Worm (Caenorhabditis elegans) whole organism, mixed stage, embryonic: ENCODE results near the gene F13A7.7.

Experiments used
- M03D4.4 ChIP-seq: sonication (generic microtip); optimal IDR thresholded peaks from 2 replicates; lab custom pipeline; 2017; ENCODE audit warnings: mild to moderate bottlenecking, missing genetic modification characterization, missing compliant biosample characterization
- bed-3 ChIP-seq: fragments of 200-800 bp; sonication (Bioruptor generic); optimal IDR thresholded peaks from 3 replicates; lab custom pipeline; 2018; ENCODE audit warnings: mild to moderate bottlenecking, missing genetic modification characterization, moderate library complexity, missing compliant biosample characterization
- blmp-1 ChIP-seq: fragments of 150-350 bp; optimal IDR thresholded peaks from 2 replicates; lab custom pipeline; 2014; ENCODE audit warnings: missing biosample characterization, missing genetic modification characterization
- ceh-39 ChIP-seq: fragments of 150-350 bp; optimal IDR thresholded peaks from 2 replicates; lab custom pipeline; 2014; ENCODE audit warnings: missing biosample characterization, missing genetic modification characterization
- ceh-43 ChIP-seq: fragments of 200-800 bp; sonication (Bioruptor generic); optimal IDR thresholded peaks from 2 replicates; lab custom pipeline; 2018; ENCODE audit warnings: mild to moderate bottlenecking, missing genetic modification characterization, moderate library complexity, missing compliant biosample characterization
- ceh-83 ChIP-seq: fragments of 200-800 bp; sonication (Bioruptor generic); optimal IDR thresholded peaks from 2 replicates; lab custom pipeline; 2018; ENCODE audit warnings: mild to moderate bottlenecking, missing genetic modification characterization, missing compliant biosample characterization
- ces-1 ChIP-seq: fragments of 150-350 bp; optimal IDR thresholded peaks from 2 replicates; lab custom pipeline; 2014; ENCODE audit warnings: missing biosample characterization, missing genetic modification reagents, missing genetic modification characterization
- cnd-1 ChIP-seq: fragments of 200-800 bp; sonication (Bioruptor generic); optimal IDR thresholded peaks from 2 replicates; lab custom pipeline; 2018; ENCODE audit warnings: mild to moderate bottlenecking, missing genetic modification characterization, missing compliant biosample characterization
- drap-1 ChIP-seq: fragments of 200-800 bp; sonication (Bioruptor generic); optimal IDR thresholded peaks from 3 replicates; lab custom pipeline; 2018; ENCODE audit warnings: mild to moderate bottlenecking, missing genetic modification characterization, missing compliant biosample characterization
- elt-3 ChIP-seq: fragments of 150-350 bp; optimal IDR thresholded peaks from 2 replicates; lab custom pipeline; 2014; ENCODE audit warnings: missing biosample characterization, missing genetic modification characterization
- flh-1 ChIP-seq: fragments of 200-800 bp; sonication (Bioruptor generic); optimal IDR thresholded peaks from 2 replicates; lab custom pipeline; 2018; ENCODE audit warnings: mild to moderate bottlenecking, missing genetic modification characterization, moderate library complexity, missing compliant biosample characterization
- ham-2 ChIP-seq: fragments of 200-800 bp; sonication (Bioruptor generic); optimal IDR thresholded peaks from 2 replicates; lab custom pipeline; 2018; ENCODE audit warnings: mild to moderate bottlenecking, missing genetic modification characterization, missing compliant biosample characterization
- lin-13 ChIP-seq: fragments of 150-350 bp; optimal IDR thresholded peaks from 2 replicates; lab custom pipeline; 2014; ENCODE audit warnings: missing biosample characterization, missing genetic modification characterization
- lin-32 ChIP-seq: fragments of 200-800 bp; sonication (Bioruptor generic); optimal IDR thresholded peaks from 2 replicates; lab custom pipeline; 2018; ENCODE audit warnings: mild to moderate bottlenecking, missing genetic modification characterization, missing compliant biosample characterization
- lsy-2 ChIP-seq: fragments of 150-350 bp; optimal IDR thresholded peaks from 2 replicates; lab custom pipeline; 2014; ENCODE audit warnings: missing biosample characterization, missing genetic modification characterization
- mab-5 ChIP-seq: fragments of 150-350 bp; optimal IDR thresholded peaks from 2 replicates; lab custom pipeline; 2014; ENCODE audit warnings: missing biosample characterization, missing genetic modification characterization
- mep-1 ChIP-seq: fragments of 150-350 bp; optimal IDR thresholded peaks from 2 replicates; lab custom pipeline; 2017; ENCODE audit warnings: missing biosample characterization, missing genetic modification reagents, missing genetic modification characterization, inconsistent platforms
- mls-2 ChIP-seq: sonication (generic microtip); optimal IDR thresholded peaks from 2 replicates; lab custom pipeline; 2016; ENCODE audit warnings: mild to moderate bottlenecking, missing genetic modification characterization, moderate library complexity, missing compliant biosample characterization
- nhr-12 ChIP-seq: fragments of 150-350 bp; optimal IDR thresholded peaks from 2 replicates; lab custom pipeline; 2014; ENCODE audit warnings: missing biosample characterization, missing genetic modification characterization
- nhr-2 ChIP-seq: fragments of 150-350 bp; optimal IDR thresholded peaks from 2 replicates; lab custom pipeline; 2014; ENCODE audit warnings: missing biosample characterization, missing genetic modification characterization
- nhr-237 ChIP-seq: fragments of 150-350 bp; optimal IDR thresholded peaks from 2 replicates; lab custom pipeline; 2014; ENCODE audit warnings: missing biosample characterization, missing genetic modification characterization
- nhr-28 ChIP-seq: fragments of 150-350 bp; optimal IDR thresholded peaks from 2 replicates; lab custom pipeline; 2014; ENCODE audit warnings: missing biosample characterization, missing genetic modification characterization
- nhr-76 ChIP-seq: sonication (generic microtip); optimal IDR thresholded peaks from 2 replicates; lab custom pipeline; 2017; ENCODE audit warnings: missing biosample characterization, missing genetic modification characterization
- pha-4 ChIP-seq: fragments of 150-350 bp; optimal IDR thresholded peaks from 2 replicates; lab custom pipeline; 2018; ENCODE audit warnings: missing biosample characterization, missing genetic modification reagents, missing genetic modification characterization
- sem-2 ChIP-seq: fragments of 200-800 bp; sonication (Bioruptor generic); optimal IDR thresholded peaks from 2 replicates; lab custom pipeline; 2018; ENCODE audit warnings: mild to moderate bottlenecking, missing genetic modification characterization, missing compliant biosample characterization
- snpc-4 ChIP-seq: fragments of 150-350 bp; optimal IDR thresholded peaks from 2 replicates; lab custom pipeline; 2014; ENCODE audit warnings: missing biosample characterization, missing genetic modification characterization
- sptf-1 ChIP-seq: sonication (generic microtip); optimal IDR thresholded peaks from 2 replicates; lab custom pipeline; 2017; ENCODE audit warnings: mild to moderate bottlenecking, missing genetic modification characterization, moderate library complexity, missing compliant biosample characterization
- tbx-8 ChIP-seq: fragments of 200-800 bp; sonication (Bioruptor generic); optimal IDR thresholded peaks from 2 replicates; lab custom pipeline; 2018; ENCODE audit warnings: mild to moderate bottlenecking, missing genetic modification characterization, moderate library complexity, missing compliant biosample characterization
- unc-120 ChIP-seq: sonication (generic microtip); optimal IDR thresholded peaks from 2 replicates; lab custom pipeline; 2017; ENCODE audit warnings: missing genetic modification characterization, missing compliant biosample characterization; ENCODE audit not compliant: poor library complexity, severe bottlenecking
- unc-39 ChIP-seq: fragments of 150-350 bp; optimal IDR thresholded peaks from 2 replicates; lab custom pipeline; 2014; ENCODE audit warnings: missing biosample characterization, missing genetic modification characterization
- unc-62 ChIP-seq: fragments of 150-350 bp; optimal IDR thresholded peaks from 2 replicates; lab custom pipeline; 2014; ENCODE audit warnings: missing biosample characterization, missing genetic modification reagents, missing genetic modification characterization
- zip-8 ChIP-seq: fragments of 150-350 bp; optimal IDR thresholded peaks from 2 replicates; lab custom pipeline; 2014; ENCODE audit warnings: missing biosample characterization, missing genetic modification characterization
- ztf-11 ChIP-seq: fragments of 150-350 bp; optimal IDR thresholded peaks from 2 replicates; lab custom pipeline; 2014; ENCODE audit warnings: missing biosample characterization, missing genetic modification characterization

Gene F13A7.7

ce11 chrV:16410521-16410920 is 26.9 kb upstream of the F13A7.7 start, which contains the start of gene srh-145:
Gene srh-145 (plus strand): TSS chrV:16410713.
- TF ChIP-seq unc-62 (GFP tag; lab: Kevin White, UChicago) (no peak), drap-1 (GFP tag; lab: Kevin White, UChicago) (no peak), mab-5 (no peak), nhr-76 (no peak), nhr-12 (tag; lab: Kevin White, UChicago) (no peak), lin-32 (GFP tag; lab: Kevin White, UChicago) (no peak), nhr-28 (tag; lab: Kevin White, UChicago) (no peak), ceh-83 (no peak), lin-13 (tag; lab: Kevin White, UChicago) (no peak), blmp-1 (tag; lab: Kevin White, UChicago) (no peak), mep-1 (tag; lab: Kevin White, UChicago) (no peak), ces-1 (GFP tag; lab: Kevin White, UChicago) (no peak), zip-8 (tag; lab: Kevin White, UChicago) (no peak), nhr-2 (tag; lab: Kevin White, UChicago) (no peak), ztf-11 (tag; lab: Kevin White, UChicago) (no peak), bed-3 (GFP tag; lab: Kevin White, UChicago) (no peak), unc-120 (tag; lab: Kevin White, UChicago) (no peak)

ce11 chrV:16407663-16408062 is 24.0 kb upstream of the F13A7.7 start, which contains the start of gene F26D2.3:
Gene F26D2.3 (plus strand): TSS chrV:16407963.
- no peak for TF ChIP-seq cnd-1 (tag; lab: Kevin White, UChicago)
- TF ChIP-seq ceh-39 (tag; lab: Kevin White, UChicago) = no peak
- TF ChIP-seq ceh-43 (GFP tag; lab: Kevin White, UChicago) = no peak
- TF ChIP-seq M03D4.4 (tag; lab: Kevin White, UChicago) = no peak
- TF ChIP-seq tbx-8 (GFP tag; lab: Kevin White, UChicago) = no peak
- no peak for TF ChIP-seq sem-2 (GFP tag; lab: Kevin White, UChicago)
- TF ChIP-seq snpc-4 (tag; lab: Kevin White, UChicago) = no peak
- no peak for TF ChIP-seq ham-2 (GFP tag; lab: Kevin White, UChicago)
- TF ChIP-seq lin-13 (tag; lab: Kevin White, UChicago) = no peak

- TF ChIP-seq zip-8 (tag; lab: Kevin White, UChicago) = peak; percentile 57
- TF ChIP-seq unc-62 (GFP tag; lab: Kevin White, UChicago) = no peak
- TF ChIP-seq, all 35 proteins: peak for 1
Measured at ce11 chrV:16406357-16406756, 22.7 kb upstream of the F13A7.7 start.

- no peak for TF ChIP-seq tbx-8 (GFP tag; lab: Kevin White, UChicago)
- TF ChIP-seq nhr-2 (tag; lab: Kevin White, UChicago) = no peak
- TF ChIP-seq ham-2 (GFP tag; lab: Kevin White, UChicago) = no peak
Measured at ce11 chrV:16405366-16405765, 21.7 kb upstream of the F13A7.7 start.

- TF ChIP-seq mep-1 (tag; lab: Kevin White, UChicago) (no peak), nhr-237 (no peak), mab-5 (no peak), mls-2 (tag; lab: Kevin White, UChicago) (no peak), unc-39 (tag; lab: Kevin White, UChicago) (no peak), pha-4 (tag; lab: Kevin White, UChicago) (no peak), ceh-83 (no peak), sem-2 (GFP tag; lab: Kevin White, UChicago) (no peak), nhr-28 (tag; lab: Kevin White, UChicago) (no peak), unc-120 (tag; lab: Kevin White, UChicago) (no peak)
- TF ChIP-seq, all 35 proteins: peak for 0
Measured at ce11 chrV:16403974-16404373, 20.3 kb upstream of the F13A7.7 start, which contains the start of gene syp-1. Gene syp-1 (plus strand): TSS chrV:16404274.

- peak; percentile 52 for TF ChIP-seq ces-1 (GFP tag; lab: Kevin White, UChicago)
- TF ChIP-seq lin-13 (tag; lab: Kevin White, UChicago) = peak; percentile 22
- TF ChIP-seq lsy-2 (tag; lab: Kevin White, UChicago) = peak; percentile 59
- no peak for TF ChIP-seq elt-3 (tag; lab: Kevin White, UChicago)
- peak; percentile 47 for TF ChIP-seq nhr-237
- TF ChIP-seq pha-4 (tag; lab: Kevin White, UChicago) = no peak
- no peak for TF ChIP-seq nhr-12 (tag; lab: Kevin White, UChicago)
- TF ChIP-seq ham-2 (GFP tag; lab: Kevin White, UChicago) = no peak
- no peak for TF ChIP-seq mab-5
- TF ChIP-seq blmp-1 (tag; lab: Kevin White, UChicago) = no peak
- TF ChIP-seq ceh-43 (GFP tag; lab: Kevin White, UChicago) = peak; percentile 21
- no peak for TF ChIP-seq flh-1 (GFP tag; lab: Kevin White, UChicago)
- TF ChIP-seq mep-1 (tag; lab: Kevin White, UChicago) = peak; percentile 17
- peak; percentile 38 for TF ChIP-seq sptf-1 (tag; lab: Kevin White, UChicago)
- TF ChIP-seq ceh-39 (tag; lab: Kevin White, UChicago) = no peak
- TF ChIP-seq snpc-4 (tag; lab: Kevin White, UChicago) = no peak
- TF ChIP-seq unc-62 (GFP tag; lab: Kevin White, UChicago) = no peak
Measured at ce11 chrV:16401519-16401918, 17.9 kb upstream of the F13A7.7 start, which contains the start of gene F13A7.14. Gene F13A7.14 (plus strand): TSS chrV:16401891.
